Fruit fly (Drosophila melanogaster): ENCODE measurements around the gene TM9SF4.
A peak's percentile ranks its signal among the peaks of the same experiment; 100 is the strongest.

DNA sequence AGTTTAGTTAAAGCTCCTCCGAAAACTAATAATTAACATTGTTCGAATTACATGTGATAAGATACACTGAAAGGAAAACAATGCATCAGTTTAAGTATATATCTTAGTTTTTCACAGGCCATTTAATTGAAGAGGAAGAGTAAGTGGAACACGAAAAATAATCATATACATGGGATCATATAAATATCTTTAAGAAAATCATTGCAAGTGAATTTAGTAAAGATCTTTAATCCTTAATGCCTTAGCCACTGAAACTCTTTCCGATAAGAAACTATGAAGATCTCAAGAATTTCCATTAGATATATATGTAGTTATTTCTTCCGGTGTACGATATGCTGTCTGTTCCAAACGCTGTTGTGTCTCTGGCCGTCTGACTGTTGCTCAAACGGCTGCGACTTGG lies 31.9 kb downstream of the TM9SF4 start:
- TF ChIP-seq toe (GFP tag; optimal IDR thresholded peaks at IDR 0.05) (peak; percentile 23), CG7101 (tag; optimal IDR thresholded peaks at IDR 0.05) (peak; percentile 53), Hr96 (GFP tag; optimal IDR thresholded peaks at IDR 0.05) (peak; percentile 17), CG7045 (GFP tag; optimal IDR thresholded peaks at IDR 0.05) (peak; percentile 75), cic (GFP tag; optimal IDR thresholded peaks at IDR 0.05) (no peak), Crg-1 (GFP tag; optimal IDR thresholded peaks at IDR 0.05) (no peak), tj (GFP tag; optimal IDR thresholded peaks at IDR 0.05) (peak; percentile 10), CG14711 (tag; optimal IDR thresholded peaks at IDR 0.05) (peak; percentile 1), Clk (GFP tag; optimal IDR thresholded peaks at IDR 0.05) (no peak), CG33017 (tag; optimal IDR thresholded peaks at IDR 0.05) (peak; percentile 52), bab1 (GFP tag; optimal IDR thresholded peaks at IDR 0.05) (peak; percentile 15), CG12768 (GFP tag; optimal IDR thresholded peaks at IDR 0.05) (no peak), cnc (optimal IDR thresholded peaks at IDR 0.05) (no peak)

Data from whole organism, adult.